Fruit fly (Drosophila melanogaster): ENCODE results near the gene Pde1c.

Gene Pde1c

DNA sequence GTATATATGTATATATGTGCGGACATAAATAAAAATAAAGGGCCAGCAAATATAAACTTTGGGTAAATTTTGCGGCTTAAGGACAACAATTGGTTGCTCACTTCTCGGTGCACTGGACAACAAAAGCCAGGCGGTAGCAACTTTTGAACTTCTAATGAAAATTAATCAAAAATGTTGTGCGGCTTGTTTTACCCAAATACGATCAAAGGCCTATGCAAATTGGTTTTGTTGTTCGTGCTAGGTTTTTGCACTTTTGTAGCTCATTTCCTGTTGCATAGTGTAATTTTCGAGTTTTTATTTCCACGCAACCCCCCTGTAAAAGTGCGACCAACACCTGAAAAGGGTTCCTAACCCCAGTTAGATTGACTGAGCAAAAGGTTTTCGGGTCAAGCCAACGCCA lies 25.9 kb downstream of the Pde1c start (continued):
- TF ChIP-seq Bdp1 (GFP tag; optimal IDR thresholded peaks at IDR 0.05) (no peak), CG9932 (GFP tag; IDR thresholded peaks at IDR 0.05) (peak; percentile 50), CG11695 (GFP tag; IDR thresholded peaks at IDR 0.05) (no peak), Hr78 (GFP tag; optimal IDR thresholded peaks at IDR 0.05) (no peak), CG10431 (GFP tag; optimal IDR thresholded peaks at IDR 0.05) (no peak), lov (optimal IDR thresholded peaks at IDR 0.05) (no peak), lov (GFP tag; IDR thresholded peaks at IDR 0.05) (no peak), CG18262 (tag; optimal IDR thresholded peaks at IDR 0.05) (no peak), CG7987 (GFP tag; optimal IDR thresholded peaks at IDR 0.05) (no peak), tgo (GFP tag; IDR thresholded peaks at IDR 0.05) (peak; percentile 26; the same call in 1 of the 3 replicates), H15 (GFP tag; IDR thresholded peaks at IDR 0.05) (no peak), CG2120 (GFP tag; optimal IDR thresholded peaks at IDR 0.05) (peak; percentile 61), bbx (GFP tag; IDR thresholded peaks at IDR 0.05; ENCODE audit: partially characterized antibody) (no peak), croc (GFP tag; conservative IDR thresholded peaks at IDR 0.05) (no peak), CG13296 (GFP tag; optimal IDR thresholded peaks at IDR 0.05) (no peak), Dad (GFP tag; optimal IDR thresholded peaks at IDR 0.05) (no peak), Xrp1 (GFP tag; IDR thresholded peaks at IDR 0.05) (0 out of 2 replicates have a peak, but pooled peaks have one; percentile 31), CG31224 (GFP tag; IDR thresholded peaks at IDR 0.05) (no peak), CG7786 (GFP tag; optimal IDR thresholded peaks at IDR 0.05) (no peak), cad (GFP tag; optimal IDR thresholded peaks at IDR 0.05) (no peak), insv (GFP tag; optimal IDR thresholded peaks at IDR 0.05) (no peak), CG17912 (GFP tag; optimal IDR thresholded peaks at IDR 0.05) (no peak), pros (GFP tag; optimal IDR thresholded peaks at IDR 0.05) (no peak), wdn (GFP tag; IDR thresholded peaks at IDR 0.05) (0 out of 2 replicates have a peak, but pooled peaks have one; percentile 26), CG30020 (tag; optimal IDR thresholded peaks at IDR 0.05) (no peak), CG4424 (GFP tag; optimal IDR thresholded peaks at IDR 0.05) (no peak), CG7271 (tag; optimal IDR thresholded peaks at IDR 0.05) (no peak), Meics (GFP tag; optimal IDR thresholded peaks at IDR 0.05) (peak; percentile 56), luna (GFP tag; optimal IDR thresholded peaks at IDR 0.05) (no peak), oc (tag; optimal IDR thresholded peaks at IDR 0.05) (no peak), dm (GFP tag; optimal IDR thresholded peaks at IDR 0.05) (no peak), seq (GFP tag; IDR thresholded peaks at IDR 0.05) (0 out of 2 replicates have a peak, but pooled peaks have one; percentile 13), lola (GFP tag; optimal IDR thresholded peaks at IDR 0.05) (no peak), CG2199 (GFP tag; IDR thresholded peaks at IDR 0.05) (no peak), CG1233 (GFP tag; optimal IDR thresholded peaks at IDR 0.05) (no peak), gfzf (GFP tag; optimal IDR thresholded peaks at IDR 0.05) (no peak), CG8944 (GFP tag; optimal IDR thresholded peaks at IDR 0.05) (no peak), Mrtf (GFP tag; IDR thresholded peaks at IDR 0.05) (peak; percentile 41; the same call in 1 of the 3 replicates), gro (GFP tag; optimal IDR thresholded peaks at IDR 0.05) (peak; percentile 10), ssp (GFP tag; IDR thresholded peaks at IDR 0.05) (no peak), trem (tag; optimal IDR thresholded peaks at IDR 0.05) (no peak), Poxn (GFP tag; IDR thresholded peaks at IDR 0.05) (0 out of 2 replicates have a peak, but pooled peaks have one; percentile 18), z (GFP tag; IDR thresholded peaks at IDR 0.05) (no peak), CG6175 (GFP tag; IDR thresholded peaks at IDR 0.05) (no peak), da (GFP tag; optimal IDR thresholded peaks at IDR 0.05) (no peak), CG31365 (tag; optimal IDR thresholded peaks at IDR 0.05) (no peak), Hr51 (GFP tag; optimal IDR thresholded peaks at IDR 0.05) (peak in 1 of 2 experiments; percentile 38), Bgb (GFP tag; IDR thresholded peaks at IDR 0.05; ENCODE audit: partially characterized antibody) (no peak), CG1792 (GFP tag; optimal IDR thresholded peaks at IDR 0.05) (no peak), CG17328 (GFP tag; IDR thresholded peaks at IDR 0.05) (peak; percentile 34; the same call in 1 of the 2 replicates), NK7.1 (GFP tag; optimal IDR thresholded peaks at IDR 0.05) (no peak), Nf-YA (GFP tag; IDR thresholded peaks at IDR 0.05) (no peak)
